Worm (Caenorhabditis elegans): ENCODE measurements around the gene sap-49.

DNA sequence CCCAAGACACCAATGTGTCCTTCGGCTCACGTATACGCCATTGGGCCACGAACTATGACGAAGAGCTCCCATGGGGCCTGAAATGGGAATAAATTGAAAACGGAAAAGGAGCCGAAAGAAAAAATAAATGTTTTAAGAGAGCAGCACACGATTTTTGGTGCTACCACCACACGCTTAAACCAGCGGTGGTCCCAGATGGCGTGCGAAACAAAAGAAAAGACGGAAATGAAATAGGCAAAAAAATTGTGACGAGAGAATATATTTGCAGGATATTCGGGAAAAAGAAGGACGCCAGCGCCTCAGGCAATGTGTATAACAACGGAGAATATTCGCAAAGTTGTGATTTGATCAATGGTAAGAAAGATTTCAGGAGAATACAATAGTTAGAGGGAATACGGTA lies 48.6 kb downstream of the sap-49 start:
- TF ChIP-seq ztf-4 (tag; optimal IDR thresholded peaks at IDR 0.05) = no peak
- no peak for TF ChIP-seq pqm-1 (tag; optimal IDR thresholded peaks at IDR 0.05)
- TF ChIP-seq aly-2 (tag; optimal IDR thresholded peaks at IDR 0.05) = no peak
- no peak for TF ChIP-seq nhr-77 (tag; optimal IDR thresholded peaks at IDR 0.05)
- no peak for TF ChIP-seq ceh-28 (tag; optimal IDR thresholded peaks at IDR 0.05)
- no peak for TF ChIP-seq ama-1 (optimal IDR thresholded peaks at IDR 0.05)
- TF ChIP-seq lin-39 (tag; optimal IDR thresholded peaks at IDR 0.05) = peak; percentile 44
- TF ChIP-seq jun-1 (tag; optimal IDR thresholded peaks at IDR 0.05) = no peak
- no peak for TF ChIP-seq pha-4 (tag; optimal IDR thresholded peaks at IDR 0.05)
- TF ChIP-seq egl-27 (tag; optimal IDR thresholded peaks at IDR 0.05) = no peak

Data from whole organism, L3 larva.